Worm (Caenorhabditis elegans) whole organism, L4/young adult: Measurements from ENCODE around the gene lipl-7.

Experiments
- W03F9.2 ChIP-seq: fragments of 150-350 bp; optimal IDR thresholded peaks from 2 replicates; lab custom pipeline; 2014; ENCODE audit warnings: missing biosample characterization, missing genetic modification characterization
- dao-5 ChIP-seq: sonication (generic microtip); optimal IDR thresholded peaks from 2 replicates; lab custom pipeline; 2016; ENCODE audit warnings: missing genotype, missing genetic modification characterization, moderate library complexity, missing compliant biosample characterization
- him-1 ChIP-seq: sonication (generic microtip); optimal IDR thresholded peaks from 2 replicates; lab custom pipeline; 2016; ENCODE audit warnings: missing genotype, missing genetic modification reagents, missing genetic modification characterization, missing compliant biosample characterization

The lipl-7 gene

ce11 chrIV:10259557-10259956 is 17.9 kb upstream of the lipl-7 start, which contains the start of gene F01G10.9:
TSS of gene F01G10.9 (minus strand) at chrIV:10259657.
- TF ChIP-seq W03F9.2 (tag; lab: Kevin White, UChicago): no peak
- no peak for TF ChIP-seq him-1 (tag; lab: Kevin White, UChicago)
- no peak for TF ChIP-seq dao-5 (tag; lab: Kevin White, UChicago)

ce11 chrIV:10252886-10253639 is 11.4 kb upstream of the lipl-7 start:
- TF ChIP-seq dao-5 (tag; lab: Kevin White, UChicago): no peak
- no peak for TF ChIP-seq him-1 (tag; lab: Kevin White, UChicago)
- no peak for TF ChIP-seq W03F9.2 (tag; lab: Kevin White, UChicago)

DNA sequence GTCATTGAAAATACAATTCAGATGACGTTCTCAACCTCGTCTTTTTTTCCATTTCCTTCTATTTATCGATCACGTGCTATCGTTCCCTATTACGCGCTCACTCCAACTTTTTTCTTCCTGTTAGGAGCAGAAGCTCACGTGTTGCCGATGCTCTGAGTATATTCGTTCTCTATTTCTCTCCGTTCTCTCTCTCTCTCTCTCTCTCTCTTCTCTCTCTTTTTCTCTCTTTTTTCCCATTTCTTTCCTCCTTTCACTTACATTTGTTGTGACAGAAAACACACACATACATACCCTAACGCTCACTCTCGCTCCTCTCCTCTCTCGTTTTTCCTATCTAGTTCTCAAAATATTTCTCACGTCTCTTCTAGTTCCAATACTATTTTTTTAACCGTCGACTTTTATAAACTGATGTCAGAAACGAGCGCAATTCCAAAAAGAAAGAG is 10.7 kb upstream of the lipl-7 start:
- peak; percentile 83 for TF ChIP-seq him-1 (tag; lab: Kevin White, UChicago)
- peak; percentile 69 for TF ChIP-seq W03F9.2 (tag; lab: Kevin White, UChicago)
- TF ChIP-seq dao-5 (tag; lab: Kevin White, UChicago): no peak

ce11 chrIV:10251764-10252163 is 10.1 kb upstream of the lipl-7 start:
- TF ChIP-seq him-1 (tag; lab: Kevin White, UChicago) (no peak), W03F9.2 (tag; lab: Kevin White, UChicago) (no peak), dao-5 (tag; lab: Kevin White, UChicago) (no peak)

DNA sequence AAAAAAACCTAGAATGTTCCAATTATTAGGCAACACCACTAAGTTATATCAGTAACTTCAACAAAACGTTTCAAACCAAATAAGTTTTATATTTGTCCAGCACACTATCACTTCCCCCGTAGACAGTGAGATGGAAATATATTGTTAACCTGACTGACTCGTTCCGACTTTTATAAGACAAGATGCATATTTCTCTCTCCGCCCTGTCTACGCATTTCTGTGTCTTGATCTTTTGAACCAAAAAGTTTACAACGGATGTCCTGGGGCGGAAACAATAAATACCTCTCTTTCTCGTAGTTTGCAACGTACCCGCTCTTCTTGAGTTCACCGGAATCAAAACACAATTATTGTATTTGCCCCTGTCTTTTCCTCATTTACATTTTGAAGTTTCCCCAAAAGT is 9.6 kb upstream of the lipl-7 start:
- TF ChIP-seq him-1 (tag; lab: Kevin White, UChicago) (no peak), dao-5 (tag; lab: Kevin White, UChicago) (no peak), W03F9.2 (tag; lab: Kevin White, UChicago) (no peak)

- TF ChIP-seq dao-5 (tag; lab: Kevin White, UChicago) (no peak), him-1 (tag; lab: Kevin White, UChicago) (no peak), W03F9.2 (tag; lab: Kevin White, UChicago) (no peak)
Observed at ce11 chrIV:10250577-10251075, 9.0 kb upstream of the lipl-7 start, which contains the start of gene daf-14. TSS of gene daf-14 (plus strand) at chrIV:10250627.

ce11 chrIV:10245666-10246210 is 4.1 kb upstream of the lipl-7 start, which contains the start of gene F01G10.10:
TSS of gene F01G10.10 (plus strand) at chrIV:10246160.
- TF ChIP-seq him-1 (tag; lab: Kevin White, UChicago) (no peak), dao-5 (tag; lab: Kevin White, UChicago) (no peak), W03F9.2 (tag; lab: Kevin White, UChicago) (no peak)

- TF ChIP-seq him-1 (tag; lab: Kevin White, UChicago) (no peak), W03F9.2 (tag; lab: Kevin White, UChicago) (no peak), dao-5 (tag; lab: Kevin White, UChicago) (no peak)
Observed at ce11 chrIV:10243276-10243675, 1.7 kb upstream of the lipl-7 start, which contains the start of gene tkt-1. TSS of gene tkt-1 (plus strand) at chrIV:10243612.

ce11 chrIV:10242458-10243123 is 968 bp upstream of the lipl-7 start:
- TF ChIP-seq W03F9.2 (tag; lab: Kevin White, UChicago) (no peak), him-1 (tag; lab: Kevin White, UChicago) (no peak), dao-5 (tag; lab: Kevin White, UChicago) (no peak)

DNA sequence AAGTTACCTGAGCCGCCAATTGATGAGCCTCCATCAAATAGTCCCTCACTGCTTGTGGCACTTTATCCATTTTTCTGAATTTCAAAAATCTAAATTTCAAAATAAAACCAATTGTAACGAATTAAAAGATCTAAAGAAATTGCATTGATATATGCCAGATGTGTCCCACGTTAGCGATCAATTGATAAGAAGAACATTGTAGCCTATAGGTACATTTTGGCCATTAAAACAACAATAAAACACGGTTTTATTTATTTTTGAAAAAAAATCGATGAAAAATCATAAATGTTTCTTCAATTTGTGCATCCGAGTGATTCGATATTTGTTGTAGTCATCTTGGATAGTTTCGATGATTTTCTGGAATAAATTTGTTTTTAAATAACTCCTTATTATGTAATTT is 2.6 kb downstream of the lipl-7 start, which contains the start of gene ech-8:
Gene ech-8, minus strand, starts transcription at position 132 of the 400 bp plus-strand sequence.
- TF ChIP-seq him-1 (tag; lab: Kevin White, UChicago) (no peak), dao-5 (tag; lab: Kevin White, UChicago) (no peak), W03F9.2 (tag; lab: Kevin White, UChicago) (no peak)

DNA sequence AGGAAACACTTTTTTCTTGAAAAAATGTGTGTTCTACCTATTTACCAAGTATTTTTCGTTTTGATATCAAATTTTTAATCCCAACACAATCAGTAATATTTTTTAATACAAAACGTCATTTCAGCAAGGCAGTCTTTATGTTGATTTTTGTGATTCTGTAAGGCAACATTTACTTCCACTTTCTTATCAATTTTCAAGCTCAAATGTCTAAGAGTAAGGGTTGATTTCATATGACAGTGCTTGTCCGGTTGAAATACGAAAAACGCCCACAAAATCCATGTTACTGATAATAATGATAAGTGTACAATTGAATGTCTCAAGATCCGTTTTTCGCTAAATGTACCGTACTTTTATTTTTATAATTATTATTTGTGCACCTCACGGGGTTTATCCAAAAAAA is 5.5 kb downstream of the lipl-7 start:
- TF ChIP-seq him-1 (tag; lab: Kevin White, UChicago) (no peak), W03F9.2 (tag; lab: Kevin White, UChicago) (no peak), dao-5 (tag; lab: Kevin White, UChicago) (no peak)

ce11 chrIV:10235279-10235829 is 6.3 kb downstream of the lipl-7 start, which contains the start of gene ech-9:
TSS of gene ech-9 (minus strand) at chrIV:10235329.
- TF ChIP-seq dao-5 (tag; lab: Kevin White, UChicago) (no peak), him-1 (tag; lab: Kevin White, UChicago) (no peak), W03F9.2 (tag; lab: Kevin White, UChicago) (no peak)
